Fruit fly (Drosophila melanogaster) whole organism, larva: ENCODE results near the gene CG46435.

Source experiments
- noc ChIP-seq: fragments of 200-800 bp; sonication (Bioruptor generic); optimal IDR thresholded peaks from 3 replicates; lab custom pipeline; 2019; ENCODE audit warnings: missing biosample characterization, mild to moderate bottlenecking, missing genetic modification characterization, moderate library complexity

CG46435 gene

DNA sequence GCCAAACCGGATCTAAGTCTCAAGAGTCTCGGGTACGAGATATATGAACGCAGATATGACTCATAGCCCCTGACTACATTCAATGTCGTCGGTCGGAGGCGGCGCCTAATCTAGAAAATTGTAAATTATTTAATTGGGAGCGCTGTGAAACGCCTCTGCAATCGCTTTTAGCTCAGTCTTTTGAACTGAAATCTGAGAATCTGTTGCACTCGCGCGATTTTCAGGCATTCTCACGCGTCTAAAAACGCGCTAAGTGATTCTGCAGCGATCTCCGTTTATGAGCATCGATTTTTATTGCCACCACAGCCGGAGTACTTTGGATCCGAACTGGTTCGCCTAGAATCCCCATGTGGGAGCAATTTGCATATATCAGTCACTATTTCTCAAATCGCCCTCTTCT is 16.4 kb upstream of the CG46435 start:
- no peak for TF ChIP-seq noc

DNA sequence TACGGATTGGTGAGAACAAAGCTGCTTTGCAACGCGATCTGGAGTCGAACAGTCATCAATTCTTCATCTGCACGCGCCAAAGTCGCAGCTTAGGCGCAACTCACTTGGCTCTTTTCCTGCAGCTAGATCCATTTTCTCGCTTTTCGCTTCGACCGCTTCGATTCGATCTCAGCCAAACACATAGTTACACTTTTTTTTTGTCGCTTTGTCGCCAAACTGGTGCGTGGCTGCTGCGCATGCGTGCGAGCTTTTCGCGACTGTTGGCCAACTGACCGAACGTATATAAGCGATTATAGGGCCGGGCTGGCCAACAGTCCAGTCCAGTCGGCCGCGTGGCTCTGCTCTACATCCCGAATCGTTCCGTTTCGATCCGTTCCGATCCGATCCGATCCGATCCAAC is 12.5 kb upstream of the CG46435 start, which contains the start of gene Cpr76Bd:
TSS of gene Cpr76Bd (plus strand) at position 301 of the 400 bp plus-strand sequence.
- TF ChIP-seq noc, result no peak

DNA sequence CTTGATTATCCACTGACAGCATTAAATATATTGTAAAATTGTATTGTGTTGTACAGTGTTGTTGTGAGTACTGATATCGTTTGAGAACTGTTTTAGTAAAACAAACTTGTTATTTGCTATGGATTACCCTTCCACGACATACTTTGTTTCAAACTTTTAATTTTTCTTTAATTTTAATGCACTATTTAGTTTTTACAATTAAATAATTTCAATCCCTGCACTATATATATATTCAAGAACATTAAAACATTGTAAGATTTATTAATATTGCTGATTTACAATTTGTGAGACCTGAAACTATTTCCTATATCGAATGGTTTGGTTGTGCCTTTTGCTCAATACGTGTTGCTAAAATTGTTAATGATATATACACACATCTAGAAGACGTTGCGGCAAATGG is 805 bp upstream of the CG46435 start, which contains the start of the genes CG46434 and Dred:
TSS of gene CG46434 (minus strand) at position 101 of the 400 bp plus-strand sequence.
TSS of gene Dred (minus strand) at position 101 of the 400 bp plus-strand sequence.
- TF ChIP-seq noc, result no peak

DNA sequence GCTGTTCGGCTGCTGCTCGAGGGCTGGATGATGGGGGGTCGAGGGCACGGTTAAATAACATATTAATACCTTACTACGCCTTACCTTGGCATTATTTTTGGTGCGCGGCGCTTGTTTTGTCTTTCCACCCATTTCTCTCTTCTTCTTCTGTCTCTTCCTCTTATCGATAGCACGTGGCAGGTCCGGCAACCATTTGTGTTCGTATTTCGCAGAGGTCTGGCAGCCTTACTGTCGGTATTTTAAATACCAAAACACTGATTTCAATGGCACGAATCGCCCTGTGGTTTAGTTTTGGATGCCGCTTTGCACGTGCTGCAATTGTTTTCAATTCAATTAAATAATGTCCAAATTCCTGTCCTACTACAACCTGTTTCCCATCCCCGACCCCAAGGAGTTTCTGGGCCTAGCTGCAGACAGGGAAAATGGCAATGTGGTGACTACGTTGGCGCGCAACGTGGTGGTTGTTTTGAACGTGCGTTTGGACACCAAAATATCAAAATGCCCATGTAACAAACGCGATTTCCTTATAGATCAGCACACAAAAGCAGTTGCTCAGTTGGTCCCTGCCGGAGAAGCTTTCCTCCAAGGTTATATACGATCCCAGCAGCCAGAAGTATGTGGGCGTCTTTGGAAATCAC is 7.3 kb downstream of the CG46435 start, which contains the start of the genes Ltn1 and CG9300:
TSS of gene Ltn1 (minus strand) at position 155 of the 638 bp plus-strand sequence.
TSS of gene CG9300 (plus strand) at position 285 of the 638 bp plus-strand sequence.
- no peak for TF ChIP-seq noc

DNA sequence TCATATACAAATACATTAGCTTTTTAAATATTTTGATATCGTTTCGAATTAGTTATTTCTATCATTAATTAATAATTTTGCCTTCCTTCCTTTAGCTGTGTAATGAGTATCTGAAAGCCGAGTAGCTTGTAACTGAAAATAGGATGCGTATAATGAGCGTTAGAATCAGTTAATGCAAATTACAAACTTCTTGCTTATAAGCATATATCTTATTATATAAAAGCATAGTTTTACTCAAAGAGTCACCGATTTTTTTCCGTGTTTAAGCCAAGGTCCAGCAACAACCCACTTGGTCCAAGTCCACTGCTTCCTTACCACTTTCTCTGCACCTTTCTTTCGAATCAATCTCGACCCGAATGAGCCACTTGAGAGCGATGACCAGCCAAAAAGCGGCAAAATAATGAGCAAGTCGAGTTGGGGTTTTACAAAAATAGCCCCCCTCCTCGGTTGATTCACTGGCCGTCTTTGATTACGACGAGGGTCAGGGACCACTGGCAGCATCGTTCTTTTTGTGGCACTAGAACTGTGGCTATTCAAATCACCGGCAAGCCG is 11.1 kb downstream of the CG46435 start:
- TF ChIP-seq noc, result no peak

DNA sequence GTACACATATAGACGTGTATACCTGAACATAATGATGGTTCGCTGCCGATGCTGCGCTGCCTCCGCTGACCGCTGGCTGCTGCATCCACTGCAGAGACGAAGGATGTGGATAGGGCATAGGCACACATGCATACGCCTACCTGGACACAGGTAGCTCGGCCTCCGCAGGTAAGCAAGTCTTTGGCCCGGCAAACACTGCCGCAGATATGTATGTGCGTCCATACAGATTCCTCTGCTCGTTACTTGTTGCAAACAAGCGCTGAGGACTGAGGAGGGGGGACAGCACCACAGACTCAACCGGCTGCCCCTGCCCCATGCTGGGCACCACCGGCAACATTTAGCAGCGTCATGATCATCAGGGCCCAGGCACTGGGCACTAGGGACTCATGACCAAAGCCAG is 11.8 kb downstream of the CG46435 start:
- TF ChIP-seq noc, result no peak

DNA sequence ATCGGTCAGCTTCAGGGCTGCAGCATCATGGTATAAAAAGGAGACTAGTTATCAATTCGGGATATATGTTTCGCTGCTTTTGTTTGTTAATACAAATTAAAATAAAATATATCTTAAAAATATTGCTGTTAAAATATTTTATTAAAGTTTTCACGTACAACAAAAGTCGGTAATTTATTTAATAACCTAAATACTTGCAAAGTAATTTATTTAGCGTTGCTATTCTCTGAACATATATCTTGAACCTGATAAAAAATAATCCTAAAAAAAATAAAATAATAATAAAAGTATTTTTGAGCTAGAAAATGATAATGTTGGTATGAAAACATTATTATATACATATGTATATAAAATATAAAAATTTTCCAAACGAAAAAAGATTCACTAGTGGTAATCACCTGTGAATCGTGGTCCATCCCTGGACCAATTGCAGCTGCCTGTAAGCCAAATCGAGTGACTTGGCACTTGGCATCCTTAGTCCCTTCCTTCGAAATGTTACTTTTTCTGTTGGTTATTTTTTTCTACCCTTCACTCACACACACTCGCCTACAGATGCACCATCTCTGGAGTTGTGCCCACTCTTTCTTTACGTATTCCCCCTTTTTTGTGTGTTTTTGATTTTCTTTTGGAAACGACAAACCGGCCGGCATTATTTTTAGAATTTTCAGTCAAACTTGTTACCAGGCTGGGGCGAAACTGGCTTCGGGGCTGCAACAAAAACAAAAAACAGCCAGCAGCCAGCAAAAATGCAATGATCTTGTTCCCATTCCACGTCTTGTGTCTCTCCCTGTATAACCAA is 12.5 kb downstream of the CG46435 start:
- TF ChIP-seq noc, result no peak

DNA sequence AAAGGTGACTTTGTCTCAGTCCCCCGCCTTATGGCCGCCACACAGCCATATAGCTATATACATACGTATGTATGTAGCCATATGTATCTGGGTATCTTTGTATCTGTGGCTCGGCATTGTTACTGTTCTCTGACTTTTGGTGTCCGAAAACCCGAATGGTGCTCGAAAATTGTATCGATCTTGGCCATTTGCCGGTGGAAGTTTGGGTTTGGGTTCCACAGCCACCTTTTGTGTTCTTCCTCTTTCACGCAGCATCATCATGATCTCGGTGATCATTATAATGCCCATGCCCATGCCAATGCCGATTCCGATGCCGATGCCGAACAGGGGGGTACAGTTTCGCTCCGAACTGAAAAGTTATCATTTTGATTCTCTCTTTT is 13.1 kb downstream of the CG46435 start:
- no peak for TF ChIP-seq noc

DNA sequence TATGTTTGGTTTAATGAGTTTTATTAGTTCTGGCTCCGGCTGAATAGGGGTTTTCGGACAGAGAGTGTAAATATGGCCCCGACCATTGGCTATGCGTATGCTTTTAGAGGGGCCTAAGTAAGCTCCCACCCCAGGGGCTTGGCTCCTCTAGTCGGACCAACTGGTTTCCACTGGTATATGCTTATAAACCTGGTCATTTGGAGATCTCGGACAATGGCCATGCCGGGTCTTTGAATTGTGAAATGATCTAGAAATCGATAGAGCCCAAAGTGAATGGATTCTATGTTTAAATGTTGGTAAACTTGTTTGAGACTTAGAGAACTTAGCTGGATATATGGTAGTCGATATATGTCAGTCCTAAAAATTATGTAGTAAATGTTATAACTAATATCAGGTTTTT is 13.8 kb downstream of the CG46435 start:
- TF ChIP-seq noc, result no peak

DNA sequence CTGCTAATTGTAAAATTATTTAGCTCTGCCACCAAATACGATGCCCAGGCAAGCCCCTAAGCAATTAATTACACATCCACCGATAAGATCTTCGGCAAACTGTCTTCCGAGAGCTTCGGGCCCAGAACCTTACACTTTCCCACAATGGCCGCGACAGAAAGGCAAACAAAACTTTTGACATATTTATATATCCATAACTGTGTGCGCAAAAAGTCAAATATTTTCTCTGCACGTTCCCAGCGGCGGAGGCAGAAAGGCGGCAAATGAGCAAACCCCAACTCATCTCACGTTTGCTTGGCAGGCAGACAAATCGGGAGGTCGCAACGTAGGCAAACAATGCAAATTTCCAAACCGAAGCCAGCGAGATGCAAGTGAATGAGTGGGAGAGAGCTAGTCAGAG is 14.3 kb downstream of the CG46435 start:
- no peak for TF ChIP-seq noc

DNA sequence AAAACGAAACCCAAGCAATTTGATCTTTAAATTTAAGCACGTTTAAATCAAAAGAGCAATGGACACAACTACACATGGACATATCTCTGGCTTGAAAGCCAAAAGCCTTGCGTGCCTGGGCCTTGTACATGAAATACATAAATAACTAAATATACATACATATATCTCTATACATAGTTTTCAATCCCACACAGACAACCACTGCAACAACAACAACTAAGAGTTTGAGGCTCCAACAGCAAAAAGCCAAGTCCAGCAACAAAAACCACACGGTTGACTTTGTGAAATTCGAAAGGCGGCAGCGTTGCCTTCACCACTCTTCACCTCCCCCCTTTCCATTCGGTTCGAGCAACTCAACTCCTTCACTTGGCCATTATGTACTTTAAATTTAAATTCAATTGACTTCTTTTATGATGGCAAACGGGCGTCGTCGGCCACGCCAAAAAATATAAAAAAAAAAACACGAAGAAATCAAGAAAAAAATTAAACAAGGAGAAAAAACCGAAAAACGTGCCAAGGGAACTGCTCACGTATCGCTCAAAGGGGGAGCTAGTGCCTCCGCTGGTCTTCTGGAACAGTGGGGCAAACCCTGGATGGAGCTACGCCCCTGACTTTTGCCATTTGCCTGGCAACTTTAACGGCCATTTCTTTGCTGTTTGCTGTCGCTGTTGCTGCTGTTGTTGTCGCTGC is 15.2 kb downstream of the CG46435 start:
- TF ChIP-seq noc, result no peak

DNA sequence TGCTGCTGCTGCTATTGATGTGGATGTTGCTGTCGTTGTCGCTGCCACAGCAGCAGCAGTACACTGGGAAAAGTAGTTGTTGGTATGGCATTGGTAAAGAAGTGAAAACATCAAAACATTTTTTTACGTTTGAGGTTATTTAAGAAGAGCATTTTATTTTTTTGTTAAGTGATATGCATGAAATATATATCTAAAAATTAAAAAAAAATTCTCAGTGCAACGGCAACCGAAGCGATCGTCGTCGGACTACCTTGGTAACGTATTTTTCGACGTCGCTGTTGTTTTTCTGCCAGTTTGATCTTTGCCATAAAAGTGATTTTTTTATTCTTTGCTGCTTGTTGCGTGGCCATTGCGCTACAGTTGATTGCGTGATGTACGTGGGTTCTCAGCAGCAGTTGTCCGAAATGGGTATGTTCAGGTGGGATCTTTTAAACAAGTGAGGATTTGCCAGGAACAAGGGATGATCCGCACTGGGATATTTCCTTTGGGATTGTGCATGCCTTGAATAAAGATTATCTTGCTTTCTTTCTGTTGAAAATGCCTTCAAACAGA is 15.9 kb downstream of the CG46435 start:
- TF ChIP-seq noc, result peak; percentile 95

DNA sequence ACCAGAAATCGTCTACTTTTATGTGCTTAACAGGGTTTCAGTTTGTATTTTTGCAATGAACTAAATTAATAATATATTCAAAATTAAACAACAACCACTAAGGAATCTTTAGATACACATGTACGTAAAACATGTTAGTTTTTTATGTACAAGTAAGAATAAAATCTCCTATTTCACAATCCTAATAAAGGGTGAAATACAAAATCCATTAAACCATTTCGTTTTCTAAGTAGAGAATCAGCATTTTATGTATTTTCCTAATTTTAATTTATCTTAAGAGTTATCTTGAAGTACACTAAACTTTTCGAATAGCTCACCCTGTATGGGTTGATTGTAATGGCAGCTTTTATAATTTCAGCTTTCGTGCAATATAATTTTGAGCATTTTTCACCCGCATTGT is 16.8 kb downstream of the CG46435 start:
- TF ChIP-seq noc, result peak; percentile 96

DNA sequence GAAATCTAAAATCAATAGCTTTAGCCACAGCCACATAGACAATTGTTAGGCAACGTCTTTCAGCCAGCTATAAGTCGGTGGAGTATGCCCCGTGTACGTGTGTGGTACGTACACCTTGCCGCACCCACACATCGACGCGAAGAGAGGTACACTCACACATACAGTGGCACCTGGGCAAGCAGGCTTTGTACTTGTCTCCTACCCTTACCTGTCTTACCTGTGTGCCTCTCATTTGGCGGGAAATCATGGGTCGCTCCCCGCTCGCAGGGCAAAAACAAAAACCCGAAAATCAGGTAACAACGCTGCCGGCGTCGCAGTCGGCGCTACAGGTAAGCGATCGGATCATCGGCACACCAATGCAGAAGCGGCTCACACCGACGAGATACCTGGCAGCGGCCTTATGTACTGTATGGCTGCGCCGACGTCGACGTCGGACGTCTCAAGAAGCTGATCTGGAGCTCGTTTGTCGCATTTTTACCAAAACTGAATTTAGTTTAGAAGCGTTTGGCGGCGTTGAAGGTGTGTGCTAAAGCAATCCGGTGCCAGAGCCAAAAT is 17.3 kb downstream of the CG46435 start:
- TF ChIP-seq noc, result no peak

DNA sequence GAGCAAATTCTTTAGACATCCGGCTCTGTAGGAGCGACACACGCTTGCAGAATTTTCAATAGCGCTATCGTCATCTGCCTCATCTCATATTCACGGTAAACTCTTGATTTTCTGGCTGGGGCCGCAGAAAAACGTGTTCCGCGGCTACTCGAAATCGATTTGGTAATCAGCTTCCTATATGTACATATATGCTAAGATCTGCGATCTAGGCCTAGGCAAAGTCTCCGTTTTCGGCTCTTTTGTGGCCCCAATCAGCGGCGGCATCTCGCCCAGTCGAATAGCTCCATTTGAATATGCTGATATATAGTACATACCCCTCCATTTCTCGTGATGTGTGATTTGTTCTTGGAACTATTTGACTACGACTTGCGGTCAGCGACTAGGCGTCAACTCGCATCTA is 18.1 kb downstream of the CG46435 start:
- no peak for TF ChIP-seq noc
